Worm (Caenorhabditis elegans): ENCODE data around the gene cnt-2.

- TF ChIP-seq ztf-11 (tag; optimal IDR thresholded peaks at IDR 0.05) (no peak), pha-4 (tag; optimal IDR thresholded peaks at IDR 0.05) (no peak)
Observed at ce11 chrIII:10719057-10719456, 64.2 kb downstream of the cnt-2 start.

Measured in whole organism, mixed stage, embryonic.